Worm (Caenorhabditis elegans) whole organism, early embryonic: ENCODE results near the gene Y46G5A.15.
A peak's percentile ranks its signal among the peaks of the same experiment; 100 is the strongest.

Experiments
- B0310.2 ChIP-seq: sonication (generic microtip); optimal IDR thresholded peaks from 2 replicates; lab custom pipeline; 2016; ENCODE audit warnings: mild to moderate bottlenecking, missing genetic modification characterization, missing compliant biosample characterization
- F13C5.2 ChIP-seq: sonication (generic microtip); optimal IDR thresholded peaks from 2 replicates; lab custom pipeline; 2017; ENCODE audit warnings: mild to moderate bottlenecking, missing genetic modification characterization, inconsistent platforms, missing compliant biosample characterization
- aly-1 ChIP-seq: sonication (generic microtip); optimal IDR thresholded peaks from 2 replicates; lab custom pipeline; 2016; ENCODE audit warnings: missing genetic modification characterization, missing compliant biosample characterization
- ama-1 ChIP-seq: fragments of 150-350 bp; optimal IDR thresholded peaks from 2 replicates; lab custom pipeline; 2014
- ceh-13 ChIP-seq: fragments of 200-800 bp; sonication (Bioruptor generic); optimal IDR thresholded peaks from 2 replicates; lab custom pipeline; 2018; ENCODE audit warnings: mild to moderate bottlenecking, missing genetic modification characterization, missing compliant biosample characterization
- ceh-36 ChIP-seq: sonication (generic microtip); optimal IDR thresholded peaks from 2 replicates; lab custom pipeline; 2016; ENCODE audit warnings: missing genetic modification characterization, inconsistent platforms, missing compliant biosample characterization
- ets-7 ChIP-seq: sonication (generic microtip); optimal IDR thresholded peaks from 2 replicates; lab custom pipeline; 2016; ENCODE audit warnings: missing genotype, missing genetic modification characterization, missing compliant biosample characterization
- flt-1 ChIP-seq: fragments of 200-800 bp; sonication (Bioruptor generic); IDR thresholded peaks from 2 replicates; pipeline ENCODE4 v1.3.6; 2022; ENCODE audit warnings: missing genetic modification characterization, missing compliant biosample characterization
- hmbx-1 ChIP-seq: sonication (generic microtip); optimal IDR thresholded peaks from 2 replicates; lab custom pipeline; 2016; ENCODE audit warnings: mild to moderate bottlenecking, missing genetic modification characterization, missing compliant biosample characterization
- hmg-4 ChIP-seq: fragments of 200-800 bp; sonication (Bioruptor generic); optimal IDR thresholded peaks from 2 replicates; lab custom pipeline; 2018; ENCODE audit warnings: mild to moderate bottlenecking, missing genetic modification characterization, missing compliant biosample characterization
- hnd-1 ChIP-seq: sonication (generic microtip); optimal IDR thresholded peaks from 2 replicates; lab custom pipeline; 2016; ENCODE audit warnings: missing genetic modification characterization, missing compliant biosample characterization
- pes-1 ChIP-seq: fragments of 200-800 bp; sonication (Bioruptor generic); IDR thresholded peaks from 2 replicates; pipeline ENCODE4 v1.3.6; 2022; ENCODE audit warnings: missing genetic modification reagents, missing genetic modification characterization, missing compliant biosample characterization
- scrt-1 ChIP-seq: fragments of 200-800 bp; sonication (Bioruptor generic); IDR thresholded peaks from 2 replicates; pipeline ENCODE4 v1.3.6; 2022; ENCODE audit warnings: missing genetic modification characterization, missing compliant biosample characterization
- sea-1 ChIP-seq: fragments of 200-800 bp; sonication (Bioruptor generic); conservative IDR thresholded peaks from 2 replicates; pipeline ENCODE4 v1.3.6; 2022; ENCODE audit warnings: missing genetic modification characterization, missing compliant biosample characterization
- tbx-11 ChIP-seq: fragments of 200-800 bp; sonication (Bioruptor generic); IDR thresholded peaks from 2 replicates; pipeline ENCODE4 v1.3.6; 2022; ENCODE audit warnings: missing genetic modification characterization, missing compliant biosample characterization
- tbx-37 ChIP-seq: fragments of 200-800 bp; sonication (Bioruptor generic); conservative IDR thresholded peaks from 2 replicates; pipeline ENCODE4 v1.3.6; 2022; ENCODE audit warnings: missing genetic modification reagents, missing genetic modification characterization, missing compliant biosample characterization
- tra-4 ChIP-seq: sonication (generic microtip); optimal IDR thresholded peaks from 2 replicates; lab custom pipeline; 2017; ENCODE audit warnings: missing genetic modification characterization, missing compliant biosample characterization

Y46G5A.15 gene

ce11 chrII:12785391-12785790 is at the start of gene Y46G5A.15:
TSS of gene Y46G5A.15 (minus strand) at chrII:12785416.
- TF ChIP-seq F13C5.2 (tag; lab: Kevin White, UChicago) (no peak), ama-1 (lab: Kevin White, UChicago) (no peak), scrt-1 (GFP tag; lab: Robert Waterston, UW) (no peak), ceh-36 (tag; lab: Kevin White, UChicago) (no peak), tra-4 (tag; lab: Kevin White, UChicago) (no peak), ceh-13 (GFP tag; lab: Kevin White, UChicago) (no peak), tbx-37 (GFP tag; lab: Robert Waterston, UW) (no peak), B0310.2 (tag; lab: Kevin White, UChicago) (no peak), tbx-11 (GFP tag; lab: Robert Waterston, UW) (no peak), hmg-4 (GFP tag; lab: Kevin White, UChicago) (no peak), flt-1 (no peak), ets-7 (tag; lab: Kevin White, UChicago) (no peak), hmbx-1 (tag; lab: Kevin White, UChicago) (no peak), aly-1 (tag; lab: Kevin White, UChicago) (no peak), pes-1 (GFP tag; lab: Robert Waterston, UW) (no peak), sea-1 (GFP tag; lab: Robert Waterston, UW) (no peak), hnd-1 (tag; lab: Kevin White, UChicago) (no peak)

DNA sequence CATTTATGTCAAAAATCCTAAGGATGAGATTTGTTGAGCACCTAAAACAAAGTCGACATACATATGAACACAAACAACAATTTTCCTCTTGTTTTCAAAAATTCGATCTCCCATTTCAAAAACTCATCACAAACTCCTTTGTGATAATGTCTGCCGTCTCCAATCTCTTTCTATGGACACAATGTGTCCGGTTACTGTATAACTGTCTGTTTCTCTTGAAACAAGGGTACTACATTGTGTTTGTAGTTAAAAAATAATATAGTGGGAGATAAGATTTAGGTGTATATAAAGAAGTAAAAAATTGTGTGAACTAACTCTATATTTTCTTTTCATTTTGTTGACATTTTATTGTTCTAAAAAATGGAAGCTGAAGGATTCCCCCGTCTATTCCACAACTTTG is 45.1 kb upstream of the Y46G5A.15 start, which contains the start of gene bcmo-1:
bcmo-1 (plus strand) TSS at position 330 of the 400 bp plus-strand sequence.
- TF ChIP-seq hmg-4 (GFP tag; lab: Kevin White, UChicago): no peak
- TF ChIP-seq hmbx-1 (tag; lab: Kevin White, UChicago): no peak
- no peak for TF ChIP-seq tbx-11 (GFP tag; lab: Robert Waterston, UW)
- no peak for TF ChIP-seq pes-1 (GFP tag; lab: Robert Waterston, UW)

DNA sequence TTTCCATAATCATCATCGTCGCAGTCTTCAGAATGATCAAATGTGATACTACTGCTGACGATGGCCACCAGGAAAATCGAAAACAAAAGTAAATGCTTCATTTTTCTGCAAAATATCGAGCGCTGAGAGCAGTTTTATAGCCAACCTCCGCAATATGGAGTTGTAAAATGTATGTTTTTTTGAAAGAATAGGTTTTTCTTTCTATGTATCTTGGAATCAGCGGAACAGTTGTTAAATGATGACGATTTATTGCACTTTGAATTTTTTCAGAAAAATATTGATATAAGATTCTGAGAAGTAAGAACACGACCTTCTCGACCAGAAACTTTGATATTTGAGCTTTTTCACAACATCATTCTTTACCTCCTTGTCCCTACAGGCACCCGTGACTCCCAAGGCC is 43.6 kb upstream of the Y46G5A.15 start, which contains the start of gene Y46G5A.23:
Y46G5A.23 (minus strand) TSS at position 101 of the 400 bp plus-strand sequence.
- TF ChIP-seq tbx-11 (GFP tag; lab: Robert Waterston, UW) (no peak), flt-1 (no peak), ama-1 (lab: Kevin White, UChicago) (no peak), hnd-1 (tag; lab: Kevin White, UChicago) (no peak), tbx-37 (GFP tag; lab: Robert Waterston, UW) (no peak)

- TF ChIP-seq ceh-36 (tag; lab: Kevin White, UChicago) (no peak), ceh-13 (GFP tag; lab: Kevin White, UChicago) (no peak), tbx-37 (GFP tag; lab: Robert Waterston, UW) (no peak), F13C5.2 (tag; lab: Kevin White, UChicago) (no peak), B0310.2 (tag; lab: Kevin White, UChicago) (no peak), hmg-4 (GFP tag; lab: Kevin White, UChicago) (no peak), flt-1 (no peak), scrt-1 (GFP tag; lab: Robert Waterston, UW) (no peak), ets-7 (tag; lab: Kevin White, UChicago) (no peak), sea-1 (GFP tag; lab: Robert Waterston, UW) (no peak), hmbx-1 (tag; lab: Kevin White, UChicago) (no peak), pes-1 (GFP tag; lab: Robert Waterston, UW) (no peak), aly-1 (tag; lab: Kevin White, UChicago) (no peak), ama-1 (lab: Kevin White, UChicago) (no peak), tra-4 (tag; lab: Kevin White, UChicago) (no peak), tbx-11 (GFP tag; lab: Robert Waterston, UW) (no peak), hnd-1 (tag; lab: Kevin White, UChicago) (no peak)
Observed at ce11 chrII:12826752-12827151, 41.5 kb upstream of the Y46G5A.15 start, which contains the start of gene Y46G5A.38. TSS of gene Y46G5A.38 (plus strand) at chrII:12827052.

DNA sequence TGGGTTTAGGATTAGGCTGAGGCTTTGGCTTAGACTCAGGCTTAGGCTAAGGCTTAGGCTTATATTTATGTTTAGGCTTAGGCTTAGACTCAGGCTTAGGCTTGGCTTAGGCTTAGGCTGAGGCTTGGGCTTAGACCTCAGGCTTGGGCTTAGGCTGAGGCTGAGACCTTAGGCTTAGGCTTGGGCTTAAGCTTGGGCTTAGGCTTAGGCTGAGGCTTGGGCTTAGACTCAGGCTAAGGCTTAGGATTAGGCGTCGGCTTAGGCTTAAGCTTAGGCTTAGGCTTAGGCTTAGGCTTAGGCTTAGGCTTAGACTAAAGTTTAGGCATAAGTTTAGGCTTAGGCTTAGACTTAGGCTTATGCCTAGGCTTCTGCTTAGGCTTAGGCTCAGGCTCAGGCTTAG is 39.2 kb upstream of the Y46G5A.15 start:
- TF ChIP-seq ets-7 (tag; lab: Kevin White, UChicago) (no peak), pes-1 (GFP tag; lab: Robert Waterston, UW) (peak; percentile 16; the same call in 1 of the 2 replicates), flt-1 (no peak), hnd-1 (tag; lab: Kevin White, UChicago) (no peak), ama-1 (lab: Kevin White, UChicago) (no peak), tra-4 (tag; lab: Kevin White, UChicago) (no peak), aly-1 (tag; lab: Kevin White, UChicago) (no peak), sea-1 (GFP tag; lab: Robert Waterston, UW) (no peak), B0310.2 (tag; lab: Kevin White, UChicago) (no peak), hmbx-1 (tag; lab: Kevin White, UChicago) (no peak), tbx-11 (GFP tag; lab: Robert Waterston, UW) (no peak), ceh-13 (GFP tag; lab: Kevin White, UChicago) (no peak), ceh-36 (tag; lab: Kevin White, UChicago) (peak; percentile 94)

DNA sequence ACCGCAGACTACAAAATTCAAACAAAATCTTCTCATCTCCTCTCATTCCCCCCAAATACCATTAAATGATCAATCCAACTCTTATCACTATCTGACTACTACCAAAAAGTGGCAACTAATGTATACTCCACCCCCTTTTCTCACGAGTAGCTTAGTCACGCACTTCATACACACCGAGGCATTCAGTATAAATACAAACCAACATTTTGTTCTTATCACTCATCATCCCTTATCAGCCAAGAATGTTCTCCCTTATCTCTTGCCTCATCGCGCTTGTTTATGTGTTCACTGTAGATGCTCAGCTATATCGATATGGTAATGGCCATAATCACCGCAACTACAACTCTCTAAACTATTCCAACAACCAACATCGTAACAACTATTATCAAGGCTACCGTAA is 38.2 kb upstream of the Y46G5A.15 start, which contains the start of gene Y46G5A.36:
Y46G5A.36 (plus strand) TSS at position 243 of the 400 bp plus-strand sequence.
- TF ChIP-seq tbx-37 (GFP tag; lab: Robert Waterston, UW) (no peak), F13C5.2 (tag; lab: Kevin White, UChicago) (no peak), tra-4 (tag; lab: Kevin White, UChicago) (no peak), flt-1 (no peak), ceh-36 (tag; lab: Kevin White, UChicago) (no peak), tbx-11 (GFP tag; lab: Robert Waterston, UW) (no peak), hmbx-1 (tag; lab: Kevin White, UChicago) (no peak), ama-1 (lab: Kevin White, UChicago) (no peak), sea-1 (GFP tag; lab: Robert Waterston, UW) (no peak), hnd-1 (tag; lab: Kevin White, UChicago) (no peak), ceh-13 (GFP tag; lab: Kevin White, UChicago) (no peak)

- TF ChIP-seq tra-4 (tag; lab: Kevin White, UChicago) (no peak), ets-7 (tag; lab: Kevin White, UChicago) (no peak), hnd-1 (tag; lab: Kevin White, UChicago) (no peak), hmbx-1 (tag; lab: Kevin White, UChicago) (no peak), ceh-36 (tag; lab: Kevin White, UChicago) (no peak), pes-1 (GFP tag; lab: Robert Waterston, UW) (no peak), hmg-4 (GFP tag; lab: Kevin White, UChicago) (no peak), flt-1 (no peak), F13C5.2 (tag; lab: Kevin White, UChicago) (no peak), ama-1 (lab: Kevin White, UChicago) (no peak), sea-1 (GFP tag; lab: Robert Waterston, UW) (no peak), B0310.2 (tag; lab: Kevin White, UChicago) (no peak), aly-1 (tag; lab: Kevin White, UChicago) (no peak), ceh-13 (GFP tag; lab: Kevin White, UChicago) (no peak), scrt-1 (GFP tag; lab: Robert Waterston, UW) (no peak), tbx-11 (GFP tag; lab: Robert Waterston, UW) (no peak)
Observed at ce11 chrII:12819979-12820378, 34.8 kb upstream of the Y46G5A.15 start.
